Worm (Caenorhabditis elegans) whole organism, L2 larva: ENCODE results near the gene C05C10.3.

Experiments
- C34F6.9 ChIP-seq: fragments of 150-350 bp; optimal IDR thresholded peaks from 2 replicates; lab custom pipeline; 2014; ENCODE audit warnings: missing biosample characterization, missing genetic modification characterization
- F13H6.1 ChIP-seq: sonication (generic microtip); optimal IDR thresholded peaks from 2 replicates; lab custom pipeline; 2016; ENCODE audit warnings: missing genetic modification characterization, missing compliant biosample characterization
- Y55F3AM.14 ChIP-seq: fragments of 200-800 bp; sonication (Bioruptor generic); optimal IDR thresholded peaks from 2 replicates; lab custom pipeline; 2018; ENCODE audit warnings: mild to moderate bottlenecking, missing genetic modification characterization, missing compliant biosample characterization
- ama-1 ChIP-seq: fragments of 150-350 bp; optimal IDR thresholded peaks from 2 replicates; lab custom pipeline; 2018; ENCODE audit warnings: inconsistent platforms
- blmp-1 ChIP-seq: sonication (generic microtip); optimal IDR thresholded peaks from 2 replicates; lab custom pipeline; 2017; ENCODE audit warnings: missing genetic modification characterization, mild to moderate bottlenecking, missing compliant biosample characterization, antibody characterized with exemption, moderate library complexity; ENCODE audit not compliant: insufficient read depth
- ceh-16 ChIP-seq: fragments of 150-350 bp; optimal IDR thresholded peaks from 2 replicates; lab custom pipeline; 2014; ENCODE audit warnings: missing biosample characterization, missing genetic modification characterization
- crh-2 ChIP-seq: sonication (generic microtip); optimal IDR thresholded peaks from 2 replicates; lab custom pipeline; 2017; ENCODE audit warnings: missing biosample characterization, missing genetic modification characterization
- elt-1 ChIP-seq: fragments of 150-350 bp; optimal IDR thresholded peaks from 2 replicates; lab custom pipeline; 2014; ENCODE audit warnings: missing biosample characterization, missing genetic modification characterization
- fos-1 ChIP-seq: fragments of 150-350 bp; optimal IDR thresholded peaks from 2 replicates; lab custom pipeline; 2014; ENCODE audit warnings: missing biosample characterization, missing genetic modification characterization
- gmeb-1 ChIP-seq: fragments of 150-350 bp; optimal IDR thresholded peaks from 2 replicates; lab custom pipeline; 2014; ENCODE audit warnings: missing biosample characterization, missing genetic modification characterization
- lin-11 ChIP-seq: fragments of 150-350 bp; sonication (generic microtip); optimal IDR thresholded peaks from 2 replicates; lab custom pipeline; 2014; ENCODE audit warnings: missing biosample characterization, missing genetic modification characterization, inconsistent platforms, mixed read lengths
- lin-13 ChIP-seq: fragments of 150-350 bp; optimal IDR thresholded peaks from 2 replicates; lab custom pipeline; 2014; ENCODE audit warnings: missing biosample characterization, missing genetic modification reagents, missing genetic modification characterization
- lsy-2 ChIP-seq, 2 experiments: fragments of 150-350 bp in 1 of 2; sonication (generic microtip) in 1 of 2; optimal IDR thresholded peaks; 2 replicates each; lab custom pipeline; 2014 to 2017; ENCODE audit warnings: missing biosample characterization in 2 of 2, missing genetic modification characterization in 2 of 2
- mbf-1 ChIP-seq: sonication (generic microtip); optimal IDR thresholded peaks from 2 replicates; lab custom pipeline; 2017; ENCODE audit warnings: missing biosample characterization, missing genetic modification characterization
- mdl-1 ChIP-seq, 2 experiments: fragments of 150-350 bp in 1 of 2; sonication (generic microtip) in 1 of 2; optimal IDR thresholded peaks; 2 replicates each; lab custom pipeline; 2017; ENCODE audit warnings: missing biosample characterization in 2 of 2, missing genetic modification characterization in 2 of 2
- nhr-10 ChIP-seq: sonication (generic microtip); optimal IDR thresholded peaks from 2 replicates; lab custom pipeline; 2017; ENCODE audit warnings: missing biosample characterization, missing genetic modification characterization
- nhr-11 ChIP-seq: fragments of 150-350 bp; optimal IDR thresholded peaks from 2 replicates; lab custom pipeline; 2014; ENCODE audit warnings: missing biosample characterization, missing genetic modification characterization
- nhr-129 ChIP-seq: fragments of 150-350 bp; optimal IDR thresholded peaks from 2 replicates; lab custom pipeline; 2014; ENCODE audit warnings: missing biosample characterization, missing genetic modification characterization
- nhr-21 ChIP-seq: fragments of 150-350 bp; optimal IDR thresholded peaks from 2 replicates; lab custom pipeline; 2014; ENCODE audit warnings: missing biosample characterization, missing genetic modification characterization
- nhr-23 ChIP-seq: fragments of 150-350 bp; optimal IDR thresholded peaks from 2 replicates; lab custom pipeline; 2014; ENCODE audit warnings: missing biosample characterization, missing genetic modification reagents, missing genetic modification characterization
- nhr-25 ChIP-seq: fragments of 150-350 bp; sonication (generic microtip); optimal IDR thresholded peaks from 3 replicates; lab custom pipeline; 2014; ENCODE audit warnings: missing biosample characterization, missing genetic modification characterization
- nhr-6 ChIP-seq: fragments of 150-350 bp; optimal IDR thresholded peaks from 2 replicates; lab custom pipeline; 2014; ENCODE audit warnings: missing biosample characterization, missing genetic modification characterization
- peb-1 ChIP-seq: fragments of 150-350 bp; optimal IDR thresholded peaks from 2 replicates; lab custom pipeline; 2014; ENCODE audit warnings: missing biosample characterization, missing genetic modification characterization
- sem-4 ChIP-seq: fragments of 150-350 bp; optimal IDR thresholded peaks from 2 replicates; lab custom pipeline; 2014; ENCODE audit warnings: missing biosample characterization, missing genetic modification reagents, missing genetic modification characterization
- skn-1 ChIP-seq: sonication (generic microtip); optimal IDR thresholded peaks from 2 replicates; lab custom pipeline; 2017; ENCODE audit warnings: missing biosample characterization, missing genetic modification characterization
- sma-9 ChIP-seq, 2 experiments: fragments of 150-350 bp in 1 of 2; sonication (generic microtip) in 1 of 2; optimal IDR thresholded peaks; 2 replicates each; lab custom pipeline; 2014 to 2016; ENCODE audit warnings: missing genetic modification characterization in 2 of 2, mild to moderate bottlenecking in 1 of 2, missing biosample characterization in 1 of 2, missing compliant biosample characterization in 1 of 2, missing genetic modification reagents in 1 of 2, moderate library complexity in 1 of 2
- unc-62 ChIP-seq: fragments of 150-350 bp; optimal IDR thresholded peaks from 2 replicates; lab custom pipeline; 2014; ENCODE audit warnings: missing biosample characterization, missing genetic modification reagents, missing genetic modification characterization
- ztf-1 ChIP-seq: fragments of 200-800 bp; sonication (Bioruptor generic); conservative IDR thresholded peaks from 2 replicates; pipeline ENCODE4 v1.3.6; 2022; ENCODE audit warnings: missing genetic modification characterization, missing compliant biosample characterization

The C05C10.3 gene

ce11 chrII:9891031-9891689 is 45.5 kb downstream of the C05C10.3 start, which contains the start of gene vgln-1:
vgln-1 (minus strand) TSS chrII:9891081.
- TF ChIP-seq mdl-1 (tag; optimal IDR thresholded peaks at IDR 0.05; lab: Kevin White, UChicago) (no peak), lsy-2 (tag; optimal IDR thresholded peaks at IDR 0.05; lab: Kevin White, UChicago) (peak in 1 of 2 experiments; percentile 26), ceh-16 (tag; lab: Kevin White, UChicago) (no peak), ztf-1 (GFP tag; lab: Robert Waterston, UW) (no peak), nhr-129 (peak; percentile 49), nhr-25 (tag; lab: Kevin White, UChicago) (peak; percentile 39), nhr-23 (tag; lab: Kevin White, UChicago) (no peak), crh-2 (tag; lab: Kevin White, UChicago) (peak; percentile 41)

ce11 chrII:9888549-9888948 is 48.1 kb downstream of the C05C10.3 start:
- TF ChIP-seq ama-1 (lab: Kevin White, UChicago) (no peak), nhr-23 (tag; lab: Kevin White, UChicago) (no peak), nhr-11 (tag; lab: Kevin White, UChicago) (no peak), fos-1 (no peak), F13H6.1 (tag; lab: Kevin White, UChicago) (no peak), C34F6.9 (tag; lab: Kevin White, UChicago) (no peak), blmp-1 (no peak), peb-1 (no peak), gmeb-1 (tag; lab: Kevin White, UChicago) (no peak), nhr-21 (tag; lab: Kevin White, UChicago) (no peak), ceh-16 (tag; lab: Kevin White, UChicago) (no peak), mbf-1 (tag; lab: Kevin White, UChicago) (no peak), skn-1 (tag; lab: Kevin White, UChicago) (no peak), nhr-6 (tag; lab: Kevin White, UChicago) (no peak), sem-4 (no peak)
- TF ChIP-seq, all 48 proteins: peak for 0

- TF ChIP-seq nhr-10 (tag; lab: Kevin White, UChicago) (no peak), sma-9 (GFP tag; optimal IDR thresholded peaks at IDR 0.05; lab: Kevin White, UChicago) (no peak), sma-9 (tag; optimal IDR thresholded peaks at IDR 0.05; lab: Kevin White, UChicago) (no peak), nhr-23 (tag; lab: Kevin White, UChicago) (no peak), Y55F3AM.14 (GFP tag; lab: Kevin White, UChicago) (no peak), elt-1 (tag; lab: Kevin White, UChicago) (no peak), lin-13 (GFP tag; lab: Kevin White, UChicago) (no peak), lin-11 (tag; lab: Kevin White, UChicago) (no peak), unc-62 (GFP tag; lab: Kevin White, UChicago) (no peak)
- TF ChIP-seq, all 48 proteins: peak for 0
Measured at ce11 chrII:9886216-9886615, 50.5 kb downstream of the C05C10.3 start, which contains the start of gene algn-8. algn-8 (minus strand) TSS chrII:9886442.
